Worm (Caenorhabditis elegans) whole organism, L3 larva: ENCODE measurements around the gene rho-1.

Source experiments
- egl-5 ChIP-seq: fragments of 150-350 bp; optimal IDR thresholded peaks from 2 replicates; lab custom pipeline; 2017; ENCODE audit warnings: missing biosample characterization, missing genetic modification reagents, missing genetic modification characterization, inconsistent platforms
- mdl-1 ChIP-seq: fragments of 150-350 bp; optimal IDR thresholded peaks from 2 replicates; lab custom pipeline; 2014; ENCODE audit warnings: missing biosample characterization, missing genetic modification characterization
- nhr-12 ChIP-seq: fragments of 150-350 bp; optimal IDR thresholded peaks from 2 replicates; lab custom pipeline; 2014; ENCODE audit warnings: missing biosample characterization, missing genetic modification characterization
- nhr-76 ChIP-seq: fragments of 150-350 bp; sonication (generic microtip); optimal IDR thresholded peaks from 5 replicates; lab custom pipeline; 2014; ENCODE audit warnings: missing biosample characterization, missing genetic modification characterization
- nhr-77 ChIP-seq: fragments of 150-350 bp; optimal IDR thresholded peaks from 2 replicates; lab custom pipeline; 2014; ENCODE audit warnings: missing biosample characterization, missing genetic modification characterization
- ztf-11 ChIP-seq: fragments of 150-350 bp; optimal IDR thresholded peaks from 2 replicates; lab custom pipeline; 2014; ENCODE audit warnings: missing biosample characterization, missing genetic modification characterization

DNA sequence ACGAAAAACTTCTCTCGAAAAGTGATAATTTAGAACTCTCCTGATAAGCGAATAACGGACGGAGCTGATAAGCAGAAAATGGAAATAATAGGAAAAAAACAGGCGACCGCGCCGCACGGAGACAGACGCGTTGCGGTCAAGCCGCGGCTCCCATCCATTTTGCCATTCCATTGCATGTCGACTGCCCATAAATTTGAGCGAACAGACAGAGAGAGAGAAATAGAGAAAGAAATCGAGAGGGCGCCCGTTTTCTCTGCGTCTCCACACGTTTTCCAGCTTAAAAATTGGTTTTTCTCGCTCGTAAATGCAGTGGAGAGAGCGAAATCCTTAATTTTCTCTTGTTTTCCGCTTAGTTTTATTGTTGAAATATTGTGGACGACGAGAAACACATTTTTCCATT, 13.0 kb upstream of the rho-1 start:
- TF ChIP-seq egl-5 (tag; lab: Kevin White, UChicago) (peak; percentile 93), nhr-77 (tag; lab: Kevin White, UChicago) (no peak), nhr-76 (tag; lab: Kevin White, UChicago) (no peak), nhr-12 (tag; lab: Kevin White, UChicago) (no peak), mdl-1 (no peak), ztf-11 (tag; lab: Kevin White, UChicago) (no peak)
